Worm (Caenorhabditis elegans): ENCODE data around the gene F22B5.10.

DNA sequence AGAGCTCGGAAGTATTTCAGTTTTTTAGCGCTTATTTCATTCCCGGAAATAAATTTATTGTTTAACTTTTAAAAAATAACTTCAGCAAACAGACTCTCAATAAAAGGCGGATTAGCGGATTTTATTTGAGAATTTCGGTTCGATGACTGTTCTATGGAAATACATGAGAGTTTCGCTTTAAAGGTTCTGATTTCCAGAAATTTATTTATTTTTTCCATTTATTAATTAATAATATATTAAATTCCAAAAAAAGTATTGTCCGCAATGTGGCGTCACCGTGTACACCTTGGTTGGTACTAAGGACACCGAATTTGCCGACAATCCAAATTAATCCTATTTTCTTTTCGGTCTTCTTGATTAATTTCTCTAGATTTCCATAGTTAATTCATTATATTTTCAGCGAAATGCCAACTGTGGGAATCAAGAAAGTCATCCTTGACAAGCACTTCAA, 2.5 kb upstream of the F22B5.10 start, which contains the start of gene fars-3:
- TF ChIP-seq tbp1 (GFP tag; optimal IDR thresholded peaks at IDR 0.05): peak; percentile 24
- peak; percentile 14 for TF ChIP-seq snpc-4 (GFP tag; optimal IDR thresholded peaks at IDR 0.05)
- TF ChIP-seq snpc-4 (tag; optimal IDR thresholded peaks at IDR 0.05): peak in 1 of 4 experiments; percentile 41
- no peak for TF ChIP-seq ama-1 (optimal IDR thresholded peaks at IDR 0.05)
- TF ChIP-seq ama-1 (GFP tag; optimal IDR thresholded peaks at IDR 0.05): peak; percentile 16 to 68
- no peak for TF ChIP-seq sea-2 (GFP tag; IDR thresholded peaks at IDR 0.05)
- TF ChIP-seq lin-40 (tag; optimal IDR thresholded peaks at IDR 0.05): no peak
- no peak for TF ChIP-seq K12H6.12 (tag; optimal IDR thresholded peaks at IDR 0.05)
- TF ChIP-seq ets-4 (GFP tag; optimal IDR thresholded peaks at IDR 0.05): no peak
- no peak for TF ChIP-seq hlh-26 (GFP tag; conservative IDR thresholded peaks at IDR 0.05)
- no peak for TF ChIP-seq unc-130 (GFP tag; optimal IDR thresholded peaks at IDR 0.05)
- no peak for TF ChIP-seq attf-3 (GFP tag; conservative IDR thresholded peaks at IDR 0.05)
- TF ChIP-seq bed-1 (GFP tag; IDR thresholded peaks at IDR 0.05): no peak
- TF ChIP-seq zim-3 (tag; optimal IDR thresholded peaks at IDR 0.05): no peak
- no peak for TF ChIP-seq lag-1 (GFP tag; IDR thresholded peaks at IDR 0.05)
- no peak for TF ChIP-seq F37B4.10 (GFP tag; IDR thresholded peaks at IDR 0.05)

Data from whole organism, young adult.